Fruit fly (Drosophila melanogaster): ENCODE data around the gene Pfdn5.

The Pfdn5 gene

dm6 chr3R:22487037-22487492, at the start of gene Pfdn5:
Gene Pfdn5 (plus strand): TSS chr3R:22487039.
- TF ChIP-seq fu2 (GFP tag; optimal IDR thresholded peaks at IDR 0.05) = peak; percentile 5
- TF ChIP-seq CG12236 (GFP tag; optimal IDR thresholded peaks at IDR 0.05) = no peak
- no peak for TF ChIP-seq CG11456 (GFP tag; IDR thresholded peaks at IDR 0.05)
- TF ChIP-seq CG2120 (GFP tag; optimal IDR thresholded peaks at IDR 0.05) = peak; percentile 49
- TF ChIP-seq vnd (GFP tag; IDR thresholded peaks at IDR 0.05; ENCODE audit: partially characterized antibody) = peak; percentile 79
- TF ChIP-seq Rfx (GFP tag; IDR thresholded peaks at IDR 0.05) = no peak
- TF ChIP-seq CG12104 (GFP tag; optimal IDR thresholded peaks at IDR 0.05) = no peak
- no peak for TF ChIP-seq sd (tag; optimal IDR thresholded peaks at IDR 0.05)
- TF ChIP-seq Sry-β (GFP tag; optimal IDR thresholded peaks at IDR 0.05) = peak; percentile 60
- peak; percentile 83 for TF ChIP-seq Opbp (GFP tag; IDR thresholded peaks at IDR 0.05; ENCODE audit: partially characterized antibody)
- TF ChIP-seq gt (GFP tag; IDR thresholded peaks at IDR 0.05) = no peak
- TF ChIP-seq pzg (GFP tag; optimal IDR thresholded peaks at IDR 0.05) = peak; percentile 93
- TF ChIP-seq fd102C (GFP tag; optimal IDR thresholded peaks at IDR 0.05) = no peak
- no peak for TF ChIP-seq sob (GFP tag; IDR thresholded peaks at IDR 0.05)
- no peak for TF ChIP-seq scrt (GFP tag; optimal IDR thresholded peaks at IDR 0.05)
- peak; percentile 77 for TF ChIP-seq amos (GFP tag; IDR thresholded peaks at IDR 0.05; ENCODE audit: partially characterized antibody)
- peak; percentile 95 for TF ChIP-seq stwl (tag; optimal IDR thresholded peaks at IDR 0.05)
- TF ChIP-seq sqz (GFP tag; optimal IDR thresholded peaks at IDR 0.05) = no peak
- peak; percentile 70 for TF ChIP-seq zen2 (GFP tag; IDR thresholded peaks at IDR 0.05; ENCODE audit: partially characterized antibody)
- TF ChIP-seq HmgZ (tag; optimal IDR thresholded peaks at IDR 0.05) = peak; percentile 73
- TF ChIP-seq D (optimal IDR thresholded peaks at IDR 0.05) = no peak
- TF ChIP-seq D (GFP tag; optimal IDR thresholded peaks at IDR 0.05) = no peak
- peak; percentile 84 for TF ChIP-seq YL-1 (GFP tag; optimal IDR thresholded peaks at IDR 0.05)
- no peak for TF ChIP-seq CG6175 (GFP tag; IDR thresholded peaks at IDR 0.05)
- TF ChIP-seq CG13624 (GFP tag; optimal IDR thresholded peaks at IDR 0.05) = peak; percentile 38
- TF ChIP-seq fru (optimal IDR thresholded peaks at IDR 0.05) = no peak
- TF ChIP-seq slbo (GFP tag; IDR thresholded peaks at IDR 0.05) = no peak
- TF ChIP-seq CG2116 (GFP tag; optimal IDR thresholded peaks at IDR 0.05) = peak; percentile 98
- peak; percentile 98 for TF ChIP-seq MESR4 (GFP tag; optimal IDR thresholded peaks at IDR 0.05)
- TF ChIP-seq Scr (GFP tag; IDR thresholded peaks at IDR 0.05; ENCODE audit: partially characterized antibody) = peak; percentile 78
- no peak for TF ChIP-seq bab2 (GFP tag; optimal IDR thresholded peaks at IDR 0.05)
- no peak for TF ChIP-seq stc (GFP tag; IDR thresholded peaks at IDR 0.05)
- peak; percentile 93 for TF ChIP-seq HLH4C (GFP tag; IDR thresholded peaks at IDR 0.05; ENCODE audit: partially characterized antibody)
- no peak for TF ChIP-seq oc (tag; optimal IDR thresholded peaks at IDR 0.05)
- no peak for TF ChIP-seq toy (GFP tag; IDR thresholded peaks at IDR 0.05)
- peak; percentile 43; the same call in 1 of the 3 replicates for TF ChIP-seq sr (GFP tag; IDR thresholded peaks at IDR 0.05)
- no peak for TF ChIP-seq Side (GFP tag; optimal IDR thresholded peaks at IDR 0.05)
- peak; percentile 12 for TF ChIP-seq tx (GFP tag; optimal IDR thresholded peaks at IDR 0.05)
- TF ChIP-seq shn (GFP tag; optimal IDR thresholded peaks at IDR 0.05) = no peak
- peak; percentile 72 for TF ChIP-seq CG12659 (GFP tag; optimal IDR thresholded peaks at IDR 0.05)
- peak; percentile 73 for TF ChIP-seq BEAF-32 (GFP tag; optimal IDR thresholded peaks at IDR 0.05)
- peak; percentile 91 for TF ChIP-seq Bgb (GFP tag; IDR thresholded peaks at IDR 0.05; ENCODE audit: partially characterized antibody)
- TF ChIP-seq bbx (GFP tag; IDR thresholded peaks at IDR 0.05; ENCODE audit: partially characterized antibody) = peak; percentile 82
- TF ChIP-seq CG11695 (GFP tag; IDR thresholded peaks at IDR 0.05) = no peak
- no peak for TF ChIP-seq CG13424 (tag; optimal IDR thresholded peaks at IDR 0.05)
- no peak for TF ChIP-seq CG14667 (GFP tag; IDR thresholded peaks at IDR 0.05)
- peak; percentile 74 for TF ChIP-seq hbn (GFP tag; IDR thresholded peaks at IDR 0.05; ENCODE audit: partially characterized antibody)
- no peak for TF ChIP-seq vfl (GFP tag; optimal IDR thresholded peaks at IDR 0.05)
- peak; percentile 1 for TF ChIP-seq NC2β (GFP tag; optimal IDR thresholded peaks at IDR 0.05)
- TF ChIP-seq Dll (GFP tag; IDR thresholded peaks at IDR 0.05; ENCODE audit: partially characterized antibody) = peak; percentile 80
- TF ChIP-seq CG6791 (GFP tag; IDR thresholded peaks at IDR 0.05; ENCODE audit: partially characterized antibody) = peak; percentile 90

Data from whole organism, embryonic.